Worm (Caenorhabditis elegans) whole organism, L4 larva: ENCODE measurements around the gene nlp-46.

Source experiments
- F10B5.3 ChIP-seq: sonication (generic microtip); optimal IDR thresholded peaks from 2 replicates; lab custom pipeline; 2016; ENCODE audit warnings: mild to moderate bottlenecking, missing genetic modification characterization, missing compliant biosample characterization
- R02D3.7 ChIP-seq: fragments of 150-350 bp; sonication (generic microtip); optimal IDR thresholded peaks from 3 replicates; lab custom pipeline; 2014; ENCODE audit warnings: missing biosample characterization, missing genetic modification characterization
- Y75B8A.6 ChIP-seq: fragments of 200-800 bp; sonication (Bioruptor generic); IDR thresholded peaks from 2 replicates; pipeline ENCODE4 v1.3.6; 2022; ENCODE audit warnings: missing genetic modification reagents, missing genetic modification characterization, missing compliant biosample characterization
- ZK337.2 ChIP-seq: fragments of 200-800 bp; sonication (Bioruptor generic); IDR thresholded peaks from 2 replicates; pipeline ENCODE4 v1.3.6; 2022; ENCODE audit warnings: missing genetic modification reagents, missing genetic modification characterization, missing compliant biosample characterization
- ZK546.5 ChIP-seq, 2 experiments: sonication (generic microtip); optimal IDR thresholded peaks; 2 replicates each; lab custom pipeline; 2017; ENCODE audit warnings: missing biosample characterization in 2 of 2, missing genetic modification characterization in 2 of 2
- aha-1 ChIP-seq: fragments of 150-350 bp; peaks from one replicate; lab custom pipeline; 2014; ENCODE audit warnings: missing biosample characterization, missing genetic modification characterization
- ceh-62 ChIP-seq: sonication (generic microtip); optimal IDR thresholded peaks from 2 replicates; lab custom pipeline; 2017; ENCODE audit warnings: missing biosample characterization, missing genetic modification characterization
- cey-2 ChIP-seq: sonication (generic microtip); optimal IDR thresholded peaks from 3 replicates; lab custom pipeline; 2017; ENCODE audit warnings: missing genetic modification characterization, mild to moderate bottlenecking, missing compliant biosample characterization, antibody characterized with exemption, borderline replicate concordance; ENCODE audit not compliant: insufficient read depth
- ctbp-1 ChIP-seq: fragments of 200-800 bp; sonication (Bioruptor generic); IDR thresholded peaks from 2 replicates; pipeline ENCODE4 v1.3.6; 2022; ENCODE audit warnings: missing genetic modification reagents, missing genetic modification characterization, missing compliant biosample characterization
- daf-12 ChIP-seq: fragments of 150-350 bp; optimal IDR thresholded peaks from 2 replicates; lab custom pipeline; 2014; ENCODE audit warnings: missing biosample characterization, missing genetic modification reagents, missing genetic modification characterization
- daf-16 ChIP-seq, 3 experiments: sonication (generic microtip); optimal IDR thresholded peaks; 2 replicates each; lab custom pipeline; 2016 to 2017; ENCODE audit warnings: missing genetic modification characterization in 3 of 3, missing genetic modification reagents in 3 of 3, mild to moderate bottlenecking in 2 of 3, missing compliant biosample characterization in 2 of 3, missing biosample characterization in 1 of 3, moderate library complexity in 1 of 3
- daf-19 ChIP-seq: fragments of 200-800 bp; sonication (Bioruptor generic); conservative IDR thresholded peaks from 2 replicates; pipeline ENCODE4 v1.3.6; 2022; ENCODE audit warnings: missing genetic modification characterization, missing compliant biosample characterization
- dmd-6 ChIP-seq: fragments of 200-800 bp; sonication (Bioruptor generic); IDR thresholded peaks from 2 replicates; pipeline ENCODE4 v1.3.6; 2022; ENCODE audit warnings: missing genetic modification reagents, missing genetic modification characterization, missing compliant biosample characterization
- dmd-8 ChIP-seq: fragments of 200-800 bp; sonication (Bioruptor generic); IDR thresholded peaks from 2 replicates; pipeline ENCODE4 v1.3.6; 2022; ENCODE audit warnings: missing genetic modification characterization, missing compliant biosample characterization
- dmd-9 ChIP-seq: fragments of 200-800 bp; sonication (Bioruptor generic); IDR thresholded peaks from 2 replicates; pipeline ENCODE4 v1.3.6; 2022; ENCODE audit warnings: missing genetic modification reagents, missing genetic modification characterization, missing compliant biosample characterization
- dve-1 ChIP-seq: sonication (generic microtip); optimal IDR thresholded peaks from 2 replicates; lab custom pipeline; 2017; ENCODE audit warnings: antibody characterized with exemption, mild to moderate bottlenecking, missing genetic modification characterization, missing compliant biosample characterization; ENCODE audit not compliant: insufficient read depth
- egl-27 ChIP-seq: sonication (generic microtip); optimal IDR thresholded peaks from 3 replicates; lab custom pipeline; 2017; ENCODE audit warnings: missing biosample characterization, missing genetic modification reagents, missing genetic modification characterization
- egl-43 ChIP-seq: fragments of 200-800 bp; sonication (Bioruptor generic); IDR thresholded peaks from 2 replicates; pipeline ENCODE4 v1.3.6; 2022; ENCODE audit warnings: missing genetic modification reagents, missing genetic modification characterization, missing compliant biosample characterization
- gei-8 ChIP-seq: fragments of 200-800 bp; sonication (Bioruptor generic); optimal IDR thresholded peaks from 2 replicates; lab custom pipeline; 2018; ENCODE audit warnings: mild to moderate bottlenecking, missing genetic modification characterization, missing compliant biosample characterization
- hlh-11 ChIP-seq: fragments of 200-800 bp; sonication (Bioruptor generic); optimal IDR thresholded peaks from 2 replicates; lab custom pipeline; 2018; ENCODE audit warnings: mild to moderate bottlenecking, missing genetic modification characterization, missing compliant biosample characterization
- hlh-30 ChIP-seq: sonication (generic microtip); optimal IDR thresholded peaks from 2 replicates; lab custom pipeline; 2017; ENCODE audit warnings: antibody characterized with exemption, mild to moderate bottlenecking, missing genetic modification characterization, missing compliant biosample characterization; ENCODE audit not compliant: insufficient read depth
- hmg-1.1 ChIP-seq: fragments of 200-800 bp; sonication (Bioruptor generic); IDR thresholded peaks from 2 replicates; pipeline ENCODE4 v1.3.6; 2022; ENCODE audit warnings: missing genetic modification reagents, missing genetic modification characterization, missing compliant biosample characterization
- lin-39 ChIP-seq: fragments of 150-350 bp; optimal IDR thresholded peaks from 2 replicates; lab custom pipeline; 2014; ENCODE audit warnings: missing biosample characterization, missing genetic modification reagents, missing genetic modification characterization
- lsy-2 ChIP-seq, 2 experiments: fragments of 150-350 bp in 1 of 2; sonication (generic microtip) in 1 of 2; optimal IDR thresholded peaks; 2 replicates each; lab custom pipeline; 2014 to 2017; ENCODE audit warnings: missing biosample characterization in 2 of 2, missing genetic modification characterization in 2 of 2
- mep-1 ChIP-seq: fragments of 150-350 bp; sonication (generic microtip); optimal IDR thresholded peaks from 3 replicates; lab custom pipeline; 2014; ENCODE audit warnings: missing biosample characterization, missing genetic modification characterization
- mes-2 ChIP-seq: sonication (generic microtip); optimal IDR thresholded peaks from 2 replicates; lab custom pipeline; 2016; ENCODE audit warnings: missing genotype, mild to moderate bottlenecking, missing genetic modification characterization, missing compliant biosample characterization; ENCODE audit not compliant: poor library complexity, severe bottlenecking
- mxl-3 ChIP-seq: fragments of 200-800 bp; sonication (Bioruptor generic); optimal IDR thresholded peaks from 2 replicates; lab custom pipeline; 2018; ENCODE audit warnings: mild to moderate bottlenecking, missing genetic modification characterization, missing compliant biosample characterization
- nhr-25 ChIP-seq: sonication (generic microtip); optimal IDR thresholded peaks from 2 replicates; lab custom pipeline; 2017; ENCODE audit warnings: missing genetic modification characterization, mild to moderate bottlenecking, missing compliant biosample characterization, antibody characterized with exemption, moderate library complexity, borderline replicate concordance; ENCODE audit not compliant: insufficient read depth
- nhr-28 ChIP-seq: fragments of 150-350 bp; optimal IDR thresholded peaks from 2 replicates; lab custom pipeline; 2014; ENCODE audit warnings: missing biosample characterization, missing genetic modification characterization
- nhr-41 ChIP-seq: fragments of 200-800 bp; sonication (Bioruptor generic); IDR thresholded peaks from 2 replicates; pipeline ENCODE4 v1.3.6; 2022; ENCODE audit warnings: missing genetic modification reagents, missing genetic modification characterization, missing compliant biosample characterization
- nhr-6 ChIP-seq: fragments of 150-350 bp; optimal IDR thresholded peaks from 2 replicates; lab custom pipeline; 2014; ENCODE audit warnings: missing biosample characterization, missing genetic modification characterization
- pqm-1 ChIP-seq: sonication (generic microtip); optimal IDR thresholded peaks from 2 replicates; lab custom pipeline; 2017; ENCODE audit warnings: missing biosample characterization, missing genetic modification characterization
- sdz-12 ChIP-seq: fragments of 200-800 bp; sonication (Bioruptor generic); optimal IDR thresholded peaks from 2 replicates; lab custom pipeline; 2018; ENCODE audit warnings: mild to moderate bottlenecking, missing genetic modification characterization, missing compliant biosample characterization
- tra-1 ChIP-seq: fragments of 200-800 bp; sonication (Bioruptor generic); IDR thresholded peaks from 2 replicates; pipeline ENCODE4 v1.3.6; 2022; ENCODE audit warnings: missing genetic modification reagents, missing genetic modification characterization, missing compliant biosample characterization
- unc-130 ChIP-seq: sonication (generic microtip); optimal IDR thresholded peaks from 2 replicates; lab custom pipeline; 2016; ENCODE audit warnings: missing genetic modification reagents, missing genetic modification characterization, missing compliant biosample characterization
- unc-39 ChIP-seq: sonication (generic microtip); optimal IDR thresholded peaks from 2 replicates; lab custom pipeline; 2017; ENCODE audit warnings: missing biosample characterization, missing genetic modification characterization
- unc-62 ChIP-seq, 3 experiments: fragments of 150-350 bp in 1 of 3; sonication (generic microtip); optimal IDR thresholded peaks in 2 of 3; peaks in 1 of 3; 1 replicate in 1 of 3; 2 replicates in 2 of 3; lab custom pipeline; 2014 to 2017; ENCODE audit warnings: missing biosample characterization in 3 of 3, missing genetic modification characterization in 3 of 3, missing genetic modification reagents in 3 of 3, missing genotype in 1 of 3
- zip-2 ChIP-seq: fragments of 150-350 bp; optimal IDR thresholded peaks from 2 replicates; lab custom pipeline; 2014; ENCODE audit warnings: missing biosample characterization, missing genetic modification characterization
- ztf-7 ChIP-seq: fragments of 150-350 bp; optimal IDR thresholded peaks from 2 replicates; lab custom pipeline; 2014; ENCODE audit warnings: missing biosample characterization, missing genetic modification characterization

nlp-46 gene

DNA sequence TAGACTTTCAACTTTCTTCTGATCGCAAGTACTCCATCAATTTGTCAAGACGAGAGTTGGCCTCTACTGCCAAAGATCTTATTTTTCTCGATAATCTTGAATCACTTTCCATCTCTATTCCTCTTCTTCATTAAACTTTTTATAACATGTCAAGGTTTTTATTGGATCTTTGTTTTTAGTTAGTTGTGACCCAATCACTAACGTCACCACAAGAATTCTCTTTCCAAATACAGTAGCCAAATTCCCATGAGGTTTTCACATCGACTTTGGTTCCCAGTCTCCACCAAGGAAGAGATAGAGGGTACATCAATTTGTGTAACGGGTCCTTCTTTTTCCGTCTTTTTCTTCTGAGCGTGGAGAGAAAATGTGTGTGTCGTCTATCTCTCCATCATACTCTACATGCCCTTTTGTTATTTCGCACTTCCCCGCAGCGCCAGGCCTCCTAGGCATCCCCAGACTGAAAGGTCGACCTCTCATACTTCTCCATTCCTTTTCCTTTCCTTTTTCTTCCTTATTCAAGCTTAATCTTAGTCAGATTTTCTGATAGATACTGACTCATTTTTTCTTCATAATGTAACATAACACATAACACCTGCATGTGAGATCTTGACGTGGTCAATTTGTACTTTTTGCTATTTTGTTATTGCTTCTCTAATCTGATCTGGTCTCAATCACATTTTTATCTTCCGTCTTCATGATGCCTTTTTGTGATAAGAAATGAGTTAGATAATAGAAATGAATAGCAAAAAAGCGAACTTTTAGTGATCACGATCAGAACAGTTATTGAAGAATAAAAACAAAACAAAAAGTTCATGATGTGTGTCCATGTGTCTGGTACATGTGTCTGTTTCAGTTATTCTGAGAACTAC lies 33.1 kb upstream of the nlp-46 start:
- peak; percentile 20 for TF ChIP-seq hlh-30
- no peak for TF ChIP-seq daf-12 (tag; lab: Kevin White, UChicago)
- TF ChIP-seq mes-2 (tag; lab: Kevin White, UChicago): peak; percentile 8
- no peak for TF ChIP-seq pqm-1 (tag; lab: Kevin White, UChicago)
- TF ChIP-seq hlh-11: peak; percentile 1
- TF ChIP-seq zip-2 (tag; lab: Kevin White, UChicago): no peak
- peak; percentile 94 for TF ChIP-seq aha-1 (tag; lab: Kevin White, UChicago)
- TF ChIP-seq lin-39 (tag; lab: Kevin White, UChicago): no peak
- TF ChIP-seq nhr-25 (tag; lab: Kevin White, UChicago): no peak
- TF ChIP-seq cey-2: no peak
- TF ChIP-seq mep-1: peak; percentile 53
- peak; percentile 23 for TF ChIP-seq nhr-6 (tag; lab: Kevin White, UChicago)
- TF ChIP-seq egl-43 (GFP tag; lab: Robert Waterston, UW): no peak
- no peak for TF ChIP-seq daf-16 (GFP tag; optimal IDR thresholded peaks at IDR 0.05; lab: Kevin White, UChicago)
- TF ChIP-seq daf-16 (tag; optimal IDR thresholded peaks at IDR 0.05; lab: Kevin White, UChicago): peak; percentile 22
- TF ChIP-seq ZK337.2 (GFP tag; lab: Robert Waterston, UW): no peak
- TF ChIP-seq ztf-7 (tag; lab: Kevin White, UChicago): no peak
- TF ChIP-seq hmg-1.1 (GFP tag; lab: Robert Waterston, UW): peak; percentile 59; the same call in 1 of the 2 replicates
- TF ChIP-seq Y75B8A.6 (GFP tag; lab: Robert Waterston, UW): no peak
- peak; percentile 26 to 50 for TF ChIP-seq lsy-2 (tag; optimal IDR thresholded peaks at IDR 0.05; lab: Kevin White, UChicago)
- no peak for TF ChIP-seq egl-27 (tag; lab: Kevin White, UChicago)
- TF ChIP-seq dmd-6 (GFP tag; lab: Robert Waterston, UW): no peak
- no peak for TF ChIP-seq daf-19

ce11 chrV:12537505-12537904 lies 31.4 kb upstream of the nlp-46 start:
- TF ChIP-seq nhr-28 (peak; percentile 27), gei-8 (GFP tag; lab: Kevin White, UChicago) (no peak), R02D3.7 (tag; lab: Kevin White, UChicago) (no peak)

DNA sequence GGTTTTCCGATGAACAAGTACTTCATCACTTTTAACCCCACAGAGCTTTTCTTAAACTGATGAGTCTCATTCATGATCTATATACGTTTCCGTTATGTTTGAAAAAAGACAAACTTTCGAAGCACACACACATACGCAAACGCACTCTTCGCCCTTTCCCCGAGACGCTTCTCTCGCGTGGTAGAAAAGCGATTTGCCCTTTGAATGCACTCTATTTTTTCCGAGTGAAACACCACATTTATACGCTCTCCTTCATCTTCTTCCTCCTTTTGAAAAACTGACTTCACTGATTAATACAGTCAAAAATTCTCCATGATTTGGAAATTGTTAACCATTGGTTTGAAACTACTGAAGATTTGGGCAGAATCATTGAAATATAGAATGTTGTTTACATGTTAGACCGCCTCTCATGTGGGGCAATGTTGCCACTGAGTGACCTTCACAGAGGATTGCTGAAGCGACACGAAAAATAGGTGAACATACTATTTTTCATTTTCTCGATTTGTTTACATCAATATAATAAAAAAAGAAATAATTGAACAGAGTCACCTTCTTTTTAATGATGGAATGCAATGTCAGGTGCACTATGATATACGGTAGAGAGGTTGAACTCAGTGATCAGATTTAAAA lies 30.4 kb upstream of the nlp-46 start:
- no peak for TF ChIP-seq daf-16 (GFP tag; optimal IDR thresholded peaks at IDR 0.05; lab: Kevin White, UChicago)
- peak; percentile 70 for TF ChIP-seq daf-16 (tag; optimal IDR thresholded peaks at IDR 0.05; lab: Kevin White, UChicago)
- TF ChIP-seq dmd-9: no peak
- no peak for TF ChIP-seq mes-2 (tag; lab: Kevin White, UChicago)
- TF ChIP-seq unc-39: no peak
- TF ChIP-seq unc-62 (GFP tag; optimal IDR thresholded peaks at IDR 0.05 in 1 of 2; lab: Kevin White, UChicago): peak in 1 of 2 experiments; percentile 94
- TF ChIP-seq unc-62 (tag; optimal IDR thresholded peaks at IDR 0.05; lab: Kevin White, UChicago): no peak
- TF ChIP-seq nhr-28: peak; percentile 11

DNA sequence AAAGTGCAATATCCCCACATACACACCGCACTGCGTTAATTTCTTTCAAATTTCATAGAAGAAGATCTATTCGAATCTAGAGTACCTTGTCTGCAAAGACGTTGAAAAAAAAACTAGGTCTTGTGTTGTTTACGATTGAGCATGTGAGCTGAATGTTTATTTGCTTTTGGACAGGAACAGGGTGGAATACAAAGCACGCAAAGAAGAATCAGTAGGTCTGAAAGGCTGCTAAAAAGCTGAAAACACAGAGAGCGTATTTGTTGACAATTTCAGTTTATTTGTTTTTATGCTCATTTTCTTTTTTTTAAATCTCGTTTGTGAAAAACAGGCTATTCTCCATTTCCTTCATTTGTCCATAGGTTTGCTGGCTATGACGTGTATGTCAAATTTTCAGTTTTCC lies 28.9 kb upstream of the nlp-46 start:
- TF ChIP-seq mxl-3 (GFP tag; lab: Kevin White, UChicago): no peak
- TF ChIP-seq ceh-62 (tag; lab: Kevin White, UChicago): no peak
- TF ChIP-seq daf-16 (GFP tag; optimal IDR thresholded peaks at IDR 0.05; lab: Kevin White, UChicago): no peak
- peak; percentile 52 for TF ChIP-seq daf-16 (tag; optimal IDR thresholded peaks at IDR 0.05; lab: Kevin White, UChicago)
- TF ChIP-seq tra-1 (GFP tag; lab: Robert Waterston, UW): no peak
- TF ChIP-seq dve-1: peak; percentile 4
- TF ChIP-seq hlh-30: peak; percentile 23
- TF ChIP-seq unc-130: no peak
- no peak for TF ChIP-seq nhr-41 (GFP tag; lab: Robert Waterston, UW)
- TF ChIP-seq dmd-8 (GFP tag; lab: Robert Waterston, UW): no peak
- no peak for TF ChIP-seq ctbp-1
- TF ChIP-seq ZK546.5 (tag; optimal IDR thresholded peaks at IDR 0.05; lab: Kevin White, UChicago): no peak
- TF ChIP-seq sdz-12: no peak
- TF ChIP-seq egl-27 (tag; lab: Kevin White, UChicago): no peak
- no peak for TF ChIP-seq F10B5.3 (tag; lab: Kevin White, UChicago)
- peak in 1 of 2 experiments; percentile 71 for TF ChIP-seq unc-62 (GFP tag; optimal IDR thresholded peaks at IDR 0.05 in 1 of 2; lab: Kevin White, UChicago)
- no peak for TF ChIP-seq unc-62 (tag; optimal IDR thresholded peaks at IDR 0.05; lab: Kevin White, UChicago)
- TF ChIP-seq, all 104 proteins: peak for 4
